Fruit fly (Drosophila melanogaster) whole organism, embryonic: ENCODE results near the gene Ugt37A2.
A peak's percentile ranks its signal among the peaks of the same experiment; 100 is the strongest.

Experiments
- B-H1 ChIP-seq: fragments of 200-800 bp; sonication (Bioruptor generic); IDR thresholded peaks from 3 replicates; pipeline ENCODE4 v1.3.6; 2022; ENCODE audit warnings: missing biosample characterization, missing genetic modification characterization
- BEAF-32 ChIP-seq: fragments of 200-800 bp; sonication (Bioruptor generic); optimal IDR thresholded peaks from 3 replicates; lab custom pipeline; 2017; ENCODE audit warnings: missing biosample characterization, missing genetic modification characterization, mild to moderate bottlenecking, moderate library complexity, missing genetic modification reagents
- Bteb2 ChIP-seq: fragments of 200-800 bp; sonication (Bioruptor generic); optimal IDR thresholded peaks from 2 replicates; lab custom pipeline; 2016; ENCODE audit warnings: missing biosample characterization, missing genetic modification characterization
- CG10366 ChIP-seq: fragments of 200-800 bp; sonication (Bioruptor generic); IDR thresholded peaks from 2 replicates; pipeline ENCODE4 v1.3.6; 2022; ENCODE audit warnings: missing biosample characterization, missing genetic modification characterization
- CG11398 ChIP-seq: fragments of 200-800 bp; sonication (Bioruptor generic); optimal IDR thresholded peaks from 2 replicates; lab custom pipeline; 2016; ENCODE audit warnings: missing biosample characterization, missing genetic modification characterization
- CG11695 ChIP-seq: fragments of 200-800 bp; sonication (Bioruptor generic); IDR thresholded peaks from 3 replicates; pipeline ENCODE4 v1.3.6; 2022; ENCODE audit warnings: missing biosample characterization, missing genetic modification characterization
- CG12236 ChIP-seq: fragments of 200-800 bp; sonication (Bioruptor generic); optimal IDR thresholded peaks from 2 replicates; lab custom pipeline; 2016; ENCODE audit warnings: missing biosample characterization, missing genetic modification characterization
- CG12659 ChIP-seq: fragments of 200-800 bp; sonication (Bioruptor generic); optimal IDR thresholded peaks from 3 replicates; lab custom pipeline; 2017; ENCODE audit warnings: mild to moderate bottlenecking, missing biosample characterization, missing genetic modification reagents, missing genetic modification characterization
- CG12744 ChIP-seq: fragments of 200-800 bp; sonication (Bioruptor generic); optimal IDR thresholded peaks from 2 replicates; lab custom pipeline; 2016; ENCODE audit warnings: missing biosample characterization, missing genetic modification characterization
- CG13296 ChIP-seq: fragments of 200-800 bp; sonication (Bioruptor generic); optimal IDR thresholded peaks from 3 replicates; lab custom pipeline; 2018; ENCODE audit warnings: missing biosample characterization, mild to moderate bottlenecking, missing genetic modification characterization
- CG13894 ChIP-seq: fragments of 200-800 bp; sonication (Bioruptor generic); optimal IDR thresholded peaks from 3 replicates; lab custom pipeline; 2018; ENCODE audit warnings: missing biosample characterization, mild to moderate bottlenecking, missing genetic modification characterization, moderate library complexity
- CG15011 ChIP-seq: fragments of 200-800 bp; sonication (Bioruptor generic); optimal IDR thresholded peaks from 3 replicates; lab custom pipeline; 2018; ENCODE audit warnings: missing biosample characterization, mild to moderate bottlenecking, missing genetic modification characterization
- CG1529 ChIP-seq: fragments of 200-800 bp; sonication (Bioruptor generic); optimal IDR thresholded peaks from 3 replicates; lab custom pipeline; 2018; ENCODE audit warnings: missing biosample characterization, missing genetic modification characterization
- CG17385 ChIP-seq: fragments of 200-800 bp; sonication (Bioruptor generic); optimal IDR thresholded peaks from 3 replicates; lab custom pipeline; 2018; ENCODE audit warnings: missing biosample characterization, mild to moderate bottlenecking, missing genetic modification characterization
- CG2120 ChIP-seq: fragments of 200-800 bp; sonication (Bioruptor generic); optimal IDR thresholded peaks from 3 replicates; lab custom pipeline; 2016; ENCODE audit warnings: missing biosample characterization, missing genetic modification characterization
- CG30431 ChIP-seq: fragments of 200-800 bp; sonication (Bioruptor generic); optimal IDR thresholded peaks from 2 replicates; lab custom pipeline; 2017; ENCODE audit warnings: missing biosample characterization, missing genetic modification characterization
- CG31224 ChIP-seq: fragments of 200-800 bp; sonication (Bioruptor generic); IDR thresholded peaks from 2 replicates; pipeline ENCODE4 v1.3.6; 2022; ENCODE audit warnings: missing biosample characterization, missing genetic modification characterization
- CG32767 ChIP-seq: fragments of 200-800 bp; sonication (Bioruptor generic); IDR thresholded peaks from 2 replicates; pipeline ENCODE4 v1.3.6; 2022; ENCODE audit warnings: missing biosample characterization, missing genetic modification characterization
- CG4404 ChIP-seq: fragments of 200-800 bp; sonication (Bioruptor generic); IDR thresholded peaks from 2 replicates; pipeline ENCODE4 v1.3.6; 2022; ENCODE audit warnings: missing biosample characterization, missing genetic modification characterization
- CG7928 ChIP-seq: fragments of 200-800 bp; sonication (Bioruptor generic); optimal IDR thresholded peaks from 2 replicates; lab custom pipeline; 2017; ENCODE audit warnings: missing biosample characterization, mild to moderate bottlenecking, missing genetic modification characterization
- CG8944 ChIP-seq: fragments of 200-800 bp; sonication (Bioruptor generic); optimal IDR thresholded peaks from 3 replicates; lab custom pipeline; 2016; ENCODE audit warnings: missing biosample characterization, missing genetic modification characterization
- CG9609 ChIP-seq: fragments of 200-800 bp; sonication (Bioruptor generic); optimal IDR thresholded peaks from 3 replicates; lab custom pipeline; 2016; ENCODE audit warnings: missing biosample characterization, missing genetic modification characterization
- Drgx ChIP-seq: fragments of 200-800 bp; sonication (Bioruptor generic); IDR thresholded peaks from 2 replicates; pipeline ENCODE4 v1.3.6; 2022; ENCODE audit warnings: missing biosample characterization, missing genetic modification characterization
- H2.0 ChIP-seq: fragments of 200-800 bp; sonication (Bioruptor generic); IDR thresholded peaks from 2 replicates; pipeline ENCODE4 v1.3.6; 2022; ENCODE audit warnings: missing biosample characterization, missing genetic modification characterization
- Hr51 ChIP-seq, 2 experiments: fragments of 200-800 bp; sonication (Bioruptor generic); optimal IDR thresholded peaks; 2 replicates in 1 of 2; 3 replicates in 1 of 2; lab custom pipeline; 2016 to 2018; ENCODE audit warnings: missing biosample characterization in 2 of 2, missing genetic modification characterization in 2 of 2, mild to moderate bottlenecking in 1 of 2, moderate library complexity in 1 of 2
- MESR4 ChIP-seq: fragments of 200-800 bp; sonication (Bioruptor generic); optimal IDR thresholded peaks from 2 replicates; lab custom pipeline; 2018; ENCODE audit warnings: missing biosample characterization, mild to moderate bottlenecking, missing genetic modification characterization, moderate library complexity
- NC2β ChIP-seq: fragments of 200-800 bp; sonication (Bioruptor generic); optimal IDR thresholded peaks from 2 replicates; lab custom pipeline; 2016; ENCODE audit warnings: missing biosample characterization, missing genetic modification characterization
- Rfx ChIP-seq: fragments of 200-800 bp; sonication (Bioruptor generic); IDR thresholded peaks from 2 replicates; pipeline ENCODE4 v1.3.6; 2022; ENCODE audit warnings: missing biosample characterization, missing genetic modification characterization
- Sry-β ChIP-seq: fragments of 200-800 bp; sonication (Bioruptor generic); optimal IDR thresholded peaks from 2 replicates; lab custom pipeline; 2018; ENCODE audit warnings: missing biosample characterization, mild to moderate bottlenecking, missing genetic modification characterization, moderate library complexity
- Trl ChIP-seq, 3 experiments: fragments of >200 bp in 2 of 3; fragments of 200-800 bp in 1 of 3; sonication (Bioruptor generic) in 1 of 3; optimal IDR thresholded peaks; 2 replicates in 1 of 3; 3 replicates in 2 of 3; lab custom pipeline; 2016 to 2017; ENCODE audit warnings: missing biosample characterization in 1 of 3, missing genetic modification characterization in 1 of 3
- Xbp1 ChIP-seq: fragments of 200-800 bp; sonication (Bioruptor generic); optimal IDR thresholded peaks from 3 replicates; lab custom pipeline; 2016; ENCODE audit warnings: missing biosample characterization, mild to moderate bottlenecking, missing genetic modification characterization
- ab ChIP-seq: fragments of 200-800 bp; sonication (Bioruptor generic); optimal IDR thresholded peaks from 2 replicates; lab custom pipeline; 2016; ENCODE audit warnings: missing biosample characterization, missing genetic modification characterization
- chif ChIP-seq, 2 experiments: fragments of 200-800 bp; sonication (Bioruptor generic); optimal IDR thresholded peaks; 3 replicates each; lab custom pipeline; 2016; ENCODE audit warnings: missing biosample characterization in 2 of 2, missing genetic modification characterization in 2 of 2
- eyg ChIP-seq: fragments of 200-800 bp; sonication (Bioruptor generic); optimal IDR thresholded peaks from 3 replicates; lab custom pipeline; 2016; ENCODE audit warnings: missing biosample characterization, missing genetic modification characterization
- ftz-f1 ChIP-seq: fragments of 200-800 bp; sonication (Bioruptor generic); optimal IDR thresholded peaks from 2 replicates; lab custom pipeline; 2016; ENCODE audit warnings: missing biosample characterization, missing genetic modification characterization
- jigr1 ChIP-seq: fragments of 200-800 bp; sonication (Bioruptor generic); IDR thresholded peaks from 3 replicates; pipeline ENCODE4 v1.3.6; 2022; ENCODE audit warnings: missing biosample characterization, missing genetic modification characterization
- lilli ChIP-seq: fragments of 200-800 bp; sonication (Bioruptor generic); optimal IDR thresholded peaks from 3 replicates; lab custom pipeline; 2016; ENCODE audit warnings: missing biosample characterization, missing genetic modification characterization
- pfk ChIP-seq: fragments of 200-800 bp; sonication (Bioruptor generic); optimal IDR thresholded peaks from 2 replicates; lab custom pipeline; 2018; ENCODE audit warnings: missing biosample characterization, mild to moderate bottlenecking, missing genetic modification characterization, moderate library complexity
- pnt ChIP-seq: fragments of 200-800 bp; sonication (Bioruptor generic); optimal IDR thresholded peaks from 3 replicates; lab custom pipeline; 2016; ENCODE audit warnings: missing biosample characterization, missing genetic modification characterization
- rib ChIP-seq: fragments of 200-800 bp; sonication (Bioruptor generic); IDR thresholded peaks from 2 replicates; pipeline ENCODE4 v1.3.6; 2022; ENCODE audit warnings: missing biosample characterization, missing genetic modification characterization
- run ChIP-seq: fragments of 200-800 bp; sonication (Bioruptor generic); optimal IDR thresholded peaks from 3 replicates; lab custom pipeline; 2018; ENCODE audit warnings: missing biosample characterization, mild to moderate bottlenecking, missing genetic modification characterization
- sc ChIP-seq, 3 experiments: fragments of >200 bp in 2 of 3; fragments of 200-800 bp in 1 of 3; sonication (Bioruptor generic) in 1 of 3; optimal IDR thresholded peaks; 2 replicates in 2 of 3; 3 replicates in 1 of 3; lab custom pipeline; 2017; ENCODE audit warnings: mild to moderate bottlenecking in 1 of 3, missing biosample characterization in 1 of 3, missing genetic modification characterization in 1 of 3, missing genetic modification reagents in 1 of 3
- slbo ChIP-seq: fragments of 200-800 bp; sonication (Bioruptor generic); IDR thresholded peaks from 2 replicates; pipeline ENCODE4 v1.3.6; 2022; ENCODE audit warnings: missing biosample characterization, missing genetic modification characterization
- sqz ChIP-seq: fragments of 200-800 bp; sonication (Bioruptor generic); optimal IDR thresholded peaks from 3 replicates; lab custom pipeline; 2018; ENCODE audit warnings: missing biosample characterization, mild to moderate bottlenecking, missing genetic modification characterization
- vfl ChIP-seq: fragments of 200-800 bp; sonication (Bioruptor generic); optimal IDR thresholded peaks from 2 replicates; lab custom pipeline; 2016; ENCODE audit warnings: missing biosample characterization, missing genetic modification characterization
- wek ChIP-seq: fragments of 200-800 bp; sonication (Bioruptor generic); optimal IDR thresholded peaks from 3 replicates; lab custom pipeline; 2018; ENCODE audit warnings: missing biosample characterization, mild to moderate bottlenecking, missing genetic modification characterization, moderate library complexity
- wor ChIP-seq: fragments of 200-800 bp; sonication (Bioruptor generic); IDR thresholded peaks from 2 replicates; pipeline ENCODE4 v1.3.6; 2022; ENCODE audit warnings: missing biosample characterization, missing genetic modification characterization
- zf30C ChIP-seq: fragments of 200-800 bp; sonication (Bioruptor generic); optimal IDR thresholded peaks from 3 replicates; lab custom pipeline; 2018; ENCODE audit warnings: missing biosample characterization, mild to moderate bottlenecking, missing genetic modification characterization

Ugt37A2 gene

dm6 chr3R:12717588-12718535 lies 21.6 kb upstream of the Ugt37A2 start (continued):
- TF ChIP-seq CG17385: peak; percentile 48
- peak; percentile 27 for TF ChIP-seq rib
- TF ChIP-seq CG31224: 0 out of 2 replicates have a peak, but pooled peaks have one; percentile 17
- TF ChIP-seq CG9609: no peak
- TF ChIP-seq CG13296: no peak
- no peak for TF ChIP-seq wor (GFP tag; lab: Robert Waterston, UW)
- TF ChIP-seq MESR4 (GFP tag; lab: Kevin White, UChicago): no peak
- peak; percentile 40 for TF ChIP-seq CG13894 (tag; lab: Kevin White, UChicago)
- TF ChIP-seq Drgx (GFP tag; lab: Robert Waterston, UW): peak; percentile 68
- peak; percentile 25 for TF ChIP-seq run (tag; lab: Kevin White, UChicago)
- TF ChIP-seq ab: no peak
- peak; percentile 47 for TF ChIP-seq CG12659 (GFP tag; lab: Kevin White, UChicago)
- peak; percentile 39 for TF ChIP-seq NC2β
- peak; percentile 80 for TF ChIP-seq CG2120 (GFP tag; lab: Kevin White, UChicago)
- TF ChIP-seq Rfx: peak; percentile 75
- no peak for TF ChIP-seq pfk
- TF ChIP-seq CG32767 (GFP tag; lab: Robert Waterston, UW): 0 out of 2 replicates have a peak, but pooled peaks have one; percentile 29
- TF ChIP-seq CG7928 (GFP tag; lab: Kevin White, UChicago): no peak
- peak; percentile 39; the same call in 2 of the 3 replicates for TF ChIP-seq B-H1 (GFP tag; lab: Robert Waterston, UW)
- TF ChIP-seq CG12744 (GFP tag; lab: Kevin White, UChicago): peak; percentile 45
- no peak for TF ChIP-seq CG4404
- peak; percentile 25 for TF ChIP-seq Bteb2
- peak; percentile 17 for TF ChIP-seq vfl (GFP tag; lab: Kevin White, UChicago)
- peak; percentile 39 for TF ChIP-seq CG15011 (GFP tag; lab: Kevin White, UChicago)
- TF ChIP-seq Sry-β (GFP tag; lab: Kevin White, UChicago): no peak
- peak; percentile 29 for TF ChIP-seq CG12236
- peak; percentile 10 for TF ChIP-seq sqz
- no peak for TF ChIP-seq sc (optimal IDR thresholded peaks at IDR 0.05; lab: Kevin White, UChicago)
- peak; percentile 26 for TF ChIP-seq sc (GFP tag; optimal IDR thresholded peaks at IDR 0.05; lab: Kevin White, UChicago)
- TF ChIP-seq CG11695 (GFP tag; lab: Robert Waterston, UW): peak; percentile 52; the same call in 1 of the 3 replicates
- TF ChIP-seq wek (GFP tag; lab: Kevin White, UChicago): peak; percentile 22
- peak; percentile 53; the same call in 1 of the 2 replicates for TF ChIP-seq CG10366 (GFP tag; lab: Robert Waterston, UW)
- TF ChIP-seq ftz-f1: no peak
- peak; percentile 30 for TF ChIP-seq CG11398
- peak; percentile 71 for TF ChIP-seq lilli (GFP tag; lab: Kevin White, UChicago)
- peak; percentile 81 for TF ChIP-seq slbo (GFP tag; lab: Robert Waterston, UW)
- peak; percentile 56 for TF ChIP-seq H2.0 (GFP tag; lab: Robert Waterston, UW)
- peak; percentile 6 for TF ChIP-seq pnt (GFP tag; lab: Kevin White, UChicago)
- TF ChIP-seq Trl (optimal IDR thresholded peaks at IDR 0.05; lab: Kevin White, UChicago): peak; percentile 44 to 68
- peak; percentile 30 for TF ChIP-seq Trl (GFP tag; optimal IDR thresholded peaks at IDR 0.05; lab: Kevin White, UChicago)
- TF ChIP-seq eyg (GFP tag; lab: Kevin White, UChicago): peak; percentile 14
- TF ChIP-seq jigr1: no peak
- peak; percentile 39 for TF ChIP-seq CG8944 (GFP tag; lab: Kevin White, UChicago)
- TF ChIP-seq zf30C: peak; percentile 64
- TF ChIP-seq Xbp1: peak; percentile 49
- TF ChIP-seq BEAF-32 (GFP tag; lab: Kevin White, UChicago): no peak
- no peak for TF ChIP-seq CG30431 (GFP tag; lab: Kevin White, UChicago)
- peak; percentile 13 for TF ChIP-seq CG1529 (GFP tag; lab: Kevin White, UChicago)
- peak; percentile 21 to 41 for TF ChIP-seq chif (GFP tag; optimal IDR thresholded peaks at IDR 0.05; lab: Kevin White, UChicago)
- TF ChIP-seq Hr51 (GFP tag; optimal IDR thresholded peaks at IDR 0.05; lab: Kevin White, UChicago): peak; percentile 47 to 67
